Fruit fly (Drosophila melanogaster): Measurements from ENCODE around the gene mmy.

The mmy gene

DNA sequence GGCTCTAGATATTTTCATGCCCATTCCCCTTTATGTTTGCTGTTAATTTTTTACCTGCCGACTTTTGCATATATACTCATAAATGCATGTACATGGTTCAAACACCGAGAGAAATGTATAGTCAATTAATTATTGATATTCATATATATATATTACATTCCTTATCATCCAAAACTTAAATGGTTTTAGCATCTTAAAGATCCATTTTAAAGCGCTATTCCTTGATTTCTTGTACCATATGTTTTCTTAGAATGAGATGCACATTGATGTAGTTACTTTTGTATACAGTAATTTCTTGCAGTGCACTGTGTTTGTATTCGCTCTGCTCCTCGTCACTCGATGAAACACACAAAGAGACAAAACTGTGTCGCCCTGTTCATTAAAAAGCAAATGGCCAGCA lies 35.0 kb upstream of the mmy start (continued):
- TF ChIP-seq CG11762 (GFP tag; optimal IDR thresholded peaks at IDR 0.05; ENCODE audit: insufficient read depth), result peak; percentile 43
- TF ChIP-seq CG10631 (GFP tag; optimal IDR thresholded peaks at IDR 0.05), result peak; percentile 56
- TF ChIP-seq Met (GFP tag; optimal IDR thresholded peaks at IDR 0.05), result peak; percentile 37
- peak; percentile 4 for TF ChIP-seq CG1621 (tag; optimal IDR thresholded peaks at IDR 0.05)
- no peak for TF ChIP-seq Smox (GFP tag; optimal IDR thresholded peaks at IDR 0.05)
- TF ChIP-seq dsx (GFP tag; optimal IDR thresholded peaks at IDR 0.05; ENCODE audit: poor library complexity, severe bottlenecking), result peak; percentile 23
- TF ChIP-seq Eip78C (GFP tag), result peak; percentile 90
- TF ChIP-seq achi (GFP tag; optimal IDR thresholded peaks at IDR 0.05), result peak; percentile 66
- TF ChIP-seq CG32006 (GFP tag; optimal IDR thresholded peaks at IDR 0.05), result peak; percentile 75
- no peak for TF ChIP-seq Eip93F (GFP tag; optimal IDR thresholded peaks at IDR 0.05)
- TF ChIP-seq vri (GFP tag; optimal IDR thresholded peaks at IDR 0.05), result no peak
- TF ChIP-seq esn (GFP tag; optimal IDR thresholded peaks at IDR 0.05), result peak; percentile 56
- TF ChIP-seq CG3919 (GFP tag; optimal IDR thresholded peaks at IDR 0.05), result peak; percentile 69
- 0 out of 2 replicates have a peak, but pooled peaks have one; percentile 27 for TF ChIP-seq Gug (GFP tag; IDR thresholded peaks at IDR 0.05)
- TF ChIP-seq cyc (GFP tag; optimal IDR thresholded peaks at IDR 0.05), result peak; percentile 41
- no peak for TF ChIP-seq Blimp-1 (GFP tag; optimal IDR thresholded peaks at IDR 0.05)
- no peak for TF ChIP-seq CG6854 (GFP tag; optimal IDR thresholded peaks at IDR 0.05)
- TF ChIP-seq CG10669 (GFP tag; optimal IDR thresholded peaks at IDR 0.05), result peak; percentile 44
- peak; percentile 41 for TF ChIP-seq CG8319 (GFP tag; optimal IDR thresholded peaks at IDR 0.05)
- peak in 1 of 2 experiments; percentile 50 for TF ChIP-seq ss (GFP tag; optimal IDR thresholded peaks at IDR 0.05)

DNA sequence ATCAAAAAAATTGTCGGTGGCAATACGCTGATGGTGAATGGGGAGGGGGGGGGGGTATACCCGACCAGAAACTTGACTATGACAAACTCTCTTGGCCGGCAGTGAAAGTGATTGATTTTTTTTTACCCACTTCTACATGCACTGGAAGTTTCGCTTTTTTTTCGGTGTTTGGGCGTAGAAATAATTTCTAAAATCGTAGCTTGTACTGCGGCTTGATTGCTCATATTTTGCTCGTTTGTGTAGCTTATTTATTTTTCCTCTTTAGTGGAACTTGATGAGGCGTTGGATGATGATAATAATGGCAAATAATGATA lies 30.0 kb upstream of the mmy start:
- TF ChIP-seq Lpt (GFP tag; optimal IDR thresholded peaks at IDR 0.05), result no peak
- peak; percentile 56 for TF ChIP-seq CG6276 (GFP tag; optimal IDR thresholded peaks at IDR 0.05)

DNA sequence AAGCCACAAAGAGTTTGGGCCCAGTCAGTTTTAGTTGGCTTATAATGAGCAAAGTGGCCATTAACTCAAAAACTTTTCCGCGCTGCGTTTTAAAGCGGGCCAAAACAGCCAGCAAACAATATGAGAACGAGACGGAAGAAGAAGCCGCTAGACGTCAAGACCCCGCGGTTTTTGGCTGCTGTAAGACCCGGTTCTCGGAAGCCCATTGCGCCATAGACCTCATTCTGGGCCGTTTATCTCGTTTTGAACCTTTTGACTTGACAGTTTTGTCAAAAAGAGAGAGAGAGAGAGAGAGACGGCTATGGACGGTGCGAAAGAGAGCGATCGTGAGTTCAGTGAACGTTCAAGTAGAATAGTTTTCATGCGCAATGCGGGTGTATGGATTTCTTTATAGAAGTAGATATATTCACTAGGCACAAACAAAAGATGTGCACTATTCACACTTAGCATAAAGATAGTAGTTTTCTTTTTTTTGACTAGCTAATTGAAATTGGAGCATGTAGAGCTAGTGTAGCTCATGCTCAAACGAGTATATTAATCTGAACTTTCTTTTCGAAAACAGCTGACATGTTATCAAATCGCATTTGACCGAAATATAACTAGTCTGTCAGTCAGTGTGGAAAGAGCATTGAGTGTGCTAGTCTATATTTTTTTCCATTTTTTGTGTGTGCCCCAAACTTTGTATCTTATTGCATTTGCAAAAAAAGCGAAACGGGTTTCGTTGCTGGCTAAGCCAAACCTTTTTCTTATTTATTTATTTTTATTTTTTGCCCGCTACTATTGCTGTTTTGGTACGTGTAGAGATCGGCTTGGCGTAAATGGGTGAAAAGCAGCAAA lies 29.4 kb upstream of the mmy start:
- no peak for TF ChIP-seq vri (GFP tag; optimal IDR thresholded peaks at IDR 0.05)
- TF ChIP-seq CG6276 (GFP tag; optimal IDR thresholded peaks at IDR 0.05), result peak; percentile 80
- TF ChIP-seq CG6854 (GFP tag; optimal IDR thresholded peaks at IDR 0.05), result no peak
- TF ChIP-seq CG8119 (GFP tag; IDR thresholded peaks at IDR 0.05), result peak; percentile 54; the same call in 2 of the 3 replicates
- TF ChIP-seq CG32006 (GFP tag; optimal IDR thresholded peaks at IDR 0.05), result peak; percentile 25
- no peak for TF ChIP-seq topi (GFP tag; optimal IDR thresholded peaks at IDR 0.05)
- TF ChIP-seq CG15336 (GFP tag; IDR thresholded peaks at IDR 0.05), result peak; percentile 57
- peak; percentile 67; the same call in 2 of the 3 replicates for TF ChIP-seq eg (GFP tag; IDR thresholded peaks at IDR 0.05)

DNA sequence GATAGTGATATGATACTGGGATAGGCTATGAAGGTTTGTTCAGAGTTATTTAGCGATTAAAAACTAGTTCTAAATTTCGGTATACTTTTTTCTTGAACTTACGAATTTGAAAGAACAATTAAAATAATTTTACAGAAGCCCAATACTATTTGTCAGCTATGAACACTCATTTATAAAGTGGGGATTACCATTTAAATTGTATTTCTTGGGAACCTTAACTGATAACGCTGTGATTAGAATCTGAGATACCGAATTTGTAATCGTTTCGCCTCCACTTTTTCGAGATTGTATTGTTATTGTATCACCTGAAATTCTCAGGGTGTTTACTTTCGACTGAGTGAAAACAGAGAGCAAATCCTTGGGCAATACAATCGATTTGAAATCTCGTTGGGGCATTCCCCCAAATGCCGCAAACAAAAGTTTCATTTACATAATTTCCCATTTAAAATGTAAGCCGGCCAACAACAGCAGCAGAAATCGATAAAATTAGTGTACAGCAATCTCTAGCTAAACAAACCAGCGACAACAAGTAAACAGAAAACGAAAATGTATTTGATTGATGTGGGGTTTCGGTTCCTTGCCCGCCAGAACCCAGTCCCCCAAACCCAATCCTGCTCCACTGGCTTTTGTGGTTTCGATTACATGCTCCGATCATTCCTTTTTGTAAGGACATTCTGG lies 27.1 kb upstream of the mmy start:
- TF ChIP-seq Eip93F (GFP tag; optimal IDR thresholded peaks at IDR 0.05), result no peak
- TF ChIP-seq fkh (GFP tag; optimal IDR thresholded peaks at IDR 0.05), result peak; percentile 32

DNA sequence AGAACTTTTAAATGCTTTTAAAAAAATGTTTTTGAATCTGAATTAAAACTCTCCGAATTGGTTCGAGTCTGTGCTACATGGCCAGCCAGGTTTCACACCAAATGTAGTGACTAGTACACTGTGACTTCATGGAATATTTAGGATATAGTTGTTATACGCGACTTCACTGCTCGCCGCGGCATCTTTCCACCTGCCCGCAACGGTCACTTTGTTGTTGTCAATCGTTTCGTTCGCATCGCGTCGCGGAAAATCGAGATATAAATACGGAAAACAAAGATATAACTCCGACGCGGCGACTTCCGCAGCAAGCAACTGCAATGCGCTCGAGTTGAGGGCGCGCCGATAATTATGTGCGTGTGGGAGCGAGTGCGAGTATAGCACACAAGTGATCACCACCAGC lies 24.7 kb upstream of the mmy start, which contains the start of gene CG31637:
Gene CG31637 (plus strand): TSS at position 200 of the 400 bp plus-strand sequence.
- TF ChIP-seq CG3919 (GFP tag; optimal IDR thresholded peaks at IDR 0.05) (peak; percentile 28), ss (GFP tag; optimal IDR thresholded peaks at IDR 0.05) (no peak), Gug (GFP tag; IDR thresholded peaks at IDR 0.05) (no peak), Blimp-1 (GFP tag; optimal IDR thresholded peaks at IDR 0.05) (no peak), CG8119 (GFP tag; IDR thresholded peaks at IDR 0.05) (peak; percentile 23; the same call in 1 of the 3 replicates), Sox102F (GFP tag; optimal IDR thresholded peaks at IDR 0.05) (no peak), svp (GFP tag) (no peak), Eip93F (GFP tag; optimal IDR thresholded peaks at IDR 0.05) (no peak), salr (GFP tag; optimal IDR thresholded peaks at IDR 0.05) (no peak), dsx (GFP tag; optimal IDR thresholded peaks at IDR 0.05; ENCODE audit: poor library complexity, severe bottlenecking) (peak; percentile 6), eg (GFP tag; IDR thresholded peaks at IDR 0.05) (peak; percentile 37; the same call in 1 of the 3 replicates), CG6808 (GFP tag; optimal IDR thresholded peaks at IDR 0.05) (no peak), Ets21C (GFP tag; optimal IDR thresholded peaks at IDR 0.05) (no peak), Eip78C (GFP tag) (peak; percentile 80), Sox14 (GFP tag; optimal IDR thresholded peaks at IDR 0.05) (peak; percentile 53), Sox15 (GFP tag; optimal IDR thresholded peaks at IDR 0.05) (no peak), CG16779 (tag; optimal IDR thresholded peaks at IDR 0.05) (no peak), CG32006 (GFP tag; optimal IDR thresholded peaks at IDR 0.05) (no peak), net (GFP tag; optimal IDR thresholded peaks at IDR 0.05) (no peak), achi (GFP tag; optimal IDR thresholded peaks at IDR 0.05) (no peak), Hr39 (GFP tag; optimal IDR thresholded peaks at IDR 0.05) (no peak), acj6 (GFP tag; optimal IDR thresholded peaks at IDR 0.05) (no peak), CG9139 (GFP tag; optimal IDR thresholded peaks at IDR 0.05) (no peak), topi (GFP tag; optimal IDR thresholded peaks at IDR 0.05) (no peak)

All from whole organism, prepupa.